Worm (Caenorhabditis elegans): ENCODE measurements around the gene K02E10.4.

DNA sequence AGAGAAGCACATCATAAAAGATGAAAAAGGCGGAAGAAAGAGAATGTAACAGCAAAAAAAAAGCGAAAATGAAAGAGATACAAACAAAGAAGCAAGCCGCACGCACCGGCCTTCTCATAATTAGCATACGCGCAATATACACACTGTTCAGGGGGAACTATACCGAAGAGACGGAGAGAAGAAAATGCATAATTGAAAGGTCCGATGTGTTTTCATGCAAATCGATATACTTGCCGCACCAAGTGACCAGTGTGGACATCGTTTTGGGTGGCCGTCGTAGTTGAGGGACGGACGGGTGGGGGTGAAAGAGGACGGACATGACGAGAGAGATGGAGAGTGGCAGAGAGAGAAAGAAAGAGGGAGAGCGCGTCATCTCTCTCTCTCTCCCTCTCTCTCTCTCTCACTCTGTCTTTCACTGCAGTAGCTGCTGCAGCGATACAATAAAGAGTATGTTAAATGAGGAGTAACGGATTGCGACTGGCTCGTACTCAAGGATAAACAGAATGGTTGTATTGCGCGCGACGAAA, 53.2 kb downstream of the K02E10.4 start:
- TF ChIP-seq aptf-3 (GFP tag; IDR thresholded peaks at IDR 0.05) (no peak), madf-10 (tag; optimal IDR thresholded peaks at IDR 0.05) (no peak), C06A6.2 (GFP tag; conservative IDR thresholded peaks at IDR 0.05) (no peak), ets-4 (GFP tag; optimal IDR thresholded peaks at IDR 0.05) (no peak), lin-54 (GFP tag; optimal IDR thresholded peaks at IDR 0.05) (no peak), fkh-3 (tag; optimal IDR thresholded peaks at IDR 0.05) (no peak), nhr-120 (GFP tag; IDR thresholded peaks at IDR 0.05) (no peak)

Data from whole organism, young adult.